Fruit fly (Drosophila melanogaster) whole organism, embryonic: Measurements from ENCODE around the gene sv.
A peak's percentile ranks its signal among the peaks of the same experiment; 100 is the strongest.

Experiments
- Antp ChIP-seq: fragments of 200-800 bp; sonication (Bioruptor generic); optimal IDR thresholded peaks from 3 replicates; lab custom pipeline; 2016; ENCODE audit warnings: missing biosample characterization, missing genetic modification characterization
- Atf6 ChIP-seq: fragments of 200-800 bp; sonication (Bioruptor generic); IDR thresholded peaks from 2 replicates; pipeline ENCODE4 v1.3.6; 2022; ENCODE audit warnings: missing biosample characterization, missing genetic modification characterization
- B-H2 ChIP-seq: fragments of 200-800 bp; sonication (Bioruptor generic); optimal IDR thresholded peaks from 2 replicates; lab custom pipeline; 2018; ENCODE audit warnings: missing biosample characterization, mild to moderate bottlenecking, missing genetic modification characterization
- Bdp1 ChIP-seq: fragments of 200-800 bp; sonication (Bioruptor generic); optimal IDR thresholded peaks from 3 replicates; lab custom pipeline; 2016; ENCODE audit warnings: missing biosample characterization, missing genetic modification characterization
- CG10274 ChIP-seq: fragments of 200-800 bp; sonication (Bioruptor generic); optimal IDR thresholded peaks from 3 replicates; lab custom pipeline; 2017; ENCODE audit warnings: missing biosample characterization, mild to moderate bottlenecking, missing genetic modification characterization
- CG10366 ChIP-seq: fragments of 200-800 bp; sonication (Bioruptor generic); IDR thresholded peaks from 2 replicates; pipeline ENCODE4 v1.3.6; 2022; ENCODE audit warnings: missing biosample characterization, missing genetic modification characterization
- CG12659 ChIP-seq: fragments of 200-800 bp; sonication (Bioruptor generic); optimal IDR thresholded peaks from 3 replicates; lab custom pipeline; 2017; ENCODE audit warnings: mild to moderate bottlenecking, missing biosample characterization, missing genetic modification reagents, missing genetic modification characterization
- CG13775 ChIP-seq: fragments of 200-800 bp; sonication (Bioruptor generic); optimal IDR thresholded peaks from 3 replicates; lab custom pipeline; 2017; ENCODE audit warnings: missing biosample characterization, mild to moderate bottlenecking, missing genetic modification characterization
- CG14860 ChIP-seq: fragments of 200-800 bp; sonication (Bioruptor generic); IDR thresholded peaks from 3 replicates; pipeline ENCODE4 v1.3.6; 2022; ENCODE audit warnings: missing biosample characterization, missing genetic modification characterization; ENCODE audit not compliant: partially characterized antibody
- CG1647 ChIP-seq: fragments of 200-800 bp; sonication (Bioruptor generic); optimal IDR thresholded peaks from 3 replicates; lab custom pipeline; 2016; ENCODE audit warnings: missing biosample characterization, missing genetic modification characterization
- CG16815 ChIP-seq: fragments of 200-800 bp; sonication (Bioruptor generic); optimal IDR thresholded peaks from 3 replicates; lab custom pipeline; 2017; ENCODE audit warnings: missing biosample characterization, mild to moderate bottlenecking, missing genetic modification characterization
- CG17359 ChIP-seq: fragments of 200-800 bp; sonication (Bioruptor generic); optimal IDR thresholded peaks from 3 replicates; lab custom pipeline; 2018; ENCODE audit warnings: missing biosample characterization, mild to moderate bottlenecking, missing genetic modification characterization, moderate library complexity
- CG2199 ChIP-seq: fragments of 200-800 bp; sonication (Bioruptor generic); IDR thresholded peaks from 3 replicates; pipeline ENCODE4 v1.3.6; 2022; ENCODE audit warnings: missing biosample characterization, missing genetic modification characterization
- CG3995 ChIP-seq: fragments of 200-800 bp; sonication (Bioruptor generic); optimal IDR thresholded peaks from 3 replicates; lab custom pipeline; 2016; ENCODE audit warnings: missing biosample characterization, missing genetic modification characterization
- CG4328 ChIP-seq: fragments of 200-800 bp; sonication (Bioruptor generic); optimal IDR thresholded peaks from 3 replicates; lab custom pipeline; 2017; ENCODE audit warnings: missing biosample characterization, missing genetic modification reagents, missing genetic modification characterization
- CG43689 ChIP-seq: fragments of 200-800 bp; sonication (Bioruptor generic); IDR thresholded peaks from 2 replicates; pipeline ENCODE4 v1.3.6; 2022; ENCODE audit warnings: missing biosample characterization, missing genetic modification characterization
- CG5180 ChIP-seq: fragments of 200-800 bp; sonication (Bioruptor generic); optimal IDR thresholded peaks from 3 replicates; lab custom pipeline; 2017; ENCODE audit warnings: missing biosample characterization, missing genetic modification characterization, mild to moderate bottlenecking, moderate library complexity, missing genetic modification reagents
- CG7987 ChIP-seq: fragments of 200-800 bp; sonication (Bioruptor generic); optimal IDR thresholded peaks from 2 replicates; lab custom pipeline; 2018; ENCODE audit warnings: missing biosample characterization, mild to moderate bottlenecking, missing genetic modification characterization, moderate library complexity
- CG8359 ChIP-seq: fragments of 200-800 bp; sonication (Bioruptor generic); optimal IDR thresholded peaks from 2 replicates; lab custom pipeline; 2017; ENCODE audit warnings: missing biosample characterization, mild to moderate bottlenecking, missing genetic modification characterization, borderline replicate concordance
- CG8478 ChIP-seq: fragments of >200 bp; optimal IDR thresholded peaks from 2 replicates; lab custom pipeline; 2018
- Fer1 ChIP-seq: fragments of 200-800 bp; sonication (Bioruptor generic); optimal IDR thresholded peaks from 2 replicates; lab custom pipeline; 2017; ENCODE audit warnings: missing biosample characterization, mild to moderate bottlenecking, missing genetic modification characterization
- Gsc ChIP-seq: fragments of 200-800 bp; sonication (Bioruptor generic); IDR thresholded peaks from 2 replicates; pipeline ENCODE4 v1.3.6; 2022; ENCODE audit warnings: missing biosample characterization, missing genetic modification characterization
- HLH4C ChIP-seq: fragments of 200-800 bp; sonication (Bioruptor generic); IDR thresholded peaks from 3 replicates; pipeline ENCODE4 v1.3.6; 2022; ENCODE audit warnings: missing biosample characterization, missing genetic modification characterization; ENCODE audit not compliant: partially characterized antibody
- Hr39 ChIP-seq: fragments of >200 bp; optimal IDR thresholded peaks from 2 replicates; lab custom pipeline; 2017
- Optix ChIP-seq: fragments of 200-800 bp; sonication (Bioruptor generic); IDR thresholded peaks from 3 replicates; pipeline ENCODE4 v1.3.6; 2022; ENCODE audit warnings: missing biosample characterization, missing genetic modification characterization
- Scr ChIP-seq: fragments of 200-800 bp; sonication (Bioruptor generic); IDR thresholded peaks from 2 replicates; pipeline ENCODE4 v1.3.6; 2022; ENCODE audit warnings: missing biosample characterization, missing genetic modification characterization; ENCODE audit not compliant: partially characterized antibody
- Sox100B ChIP-seq: fragments of 200-800 bp; sonication (Bioruptor generic); optimal IDR thresholded peaks from 3 replicates; lab custom pipeline; 2018; ENCODE audit warnings: missing biosample characterization, mild to moderate bottlenecking, missing genetic modification characterization
- Sox102F ChIP-seq: fragments of 200-800 bp; sonication (Bioruptor generic); optimal IDR thresholded peaks from 2 replicates; lab custom pipeline; 2018; ENCODE audit warnings: missing biosample characterization, mild to moderate bottlenecking, missing genetic modification characterization, moderate library complexity
- Vsx1 ChIP-seq: fragments of 200-800 bp; sonication (Bioruptor generic); optimal IDR thresholded peaks from 2 replicates; lab custom pipeline; 2017; ENCODE audit warnings: missing biosample characterization, mild to moderate bottlenecking, missing genetic modification characterization, missing genetic modification reagents
- az2 ChIP-seq: fragments of 200-800 bp; sonication (Bioruptor generic); optimal IDR thresholded peaks from 3 replicates; lab custom pipeline; 2016; ENCODE audit warnings: missing biosample characterization, missing genetic modification characterization
- bowl ChIP-seq: fragments of 200-800 bp; sonication (Bioruptor generic); IDR thresholded peaks from 2 replicates; pipeline ENCODE4 v1.3.6; 2022; ENCODE audit warnings: missing biosample characterization, missing genetic modification characterization
- btn ChIP-seq: fragments of 200-800 bp; sonication (Bioruptor generic); optimal IDR thresholded peaks from 2 replicates; lab custom pipeline; 2016; ENCODE audit warnings: missing biosample characterization, missing genetic modification characterization
- da ChIP-seq: fragments of 200-800 bp; sonication (Bioruptor generic); optimal IDR thresholded peaks from 2 replicates; lab custom pipeline; 2016; ENCODE audit warnings: missing biosample characterization, missing genetic modification characterization
- dimm ChIP-seq: fragments of 200-800 bp; sonication (Bioruptor generic); IDR thresholded peaks from 2 replicates; pipeline ENCODE4 v1.3.6; 2022; ENCODE audit warnings: missing biosample characterization, missing genetic modification characterization
- en ChIP-seq: fragments of 200-800 bp; sonication (Bioruptor generic); optimal IDR thresholded peaks from 2 replicates; lab custom pipeline; 2016; ENCODE audit warnings: missing biosample characterization, missing genetic modification characterization
- fru ChIP-seq: fragments of >200 bp; optimal IDR thresholded peaks from 2 replicates; lab custom pipeline; 2017
- fu2 ChIP-seq: fragments of 200-800 bp; sonication (Bioruptor generic); optimal IDR thresholded peaks from 2 replicates; lab custom pipeline; 2016; ENCODE audit warnings: missing biosample characterization, missing genetic modification characterization
- grau ChIP-seq: fragments of 200-800 bp; optimal IDR thresholded peaks from 3 replicates; lab custom pipeline; 2019; ENCODE audit warnings: missing biosample characterization, mild to moderate bottlenecking, missing genetic modification characterization, moderate library complexity
- hkb ChIP-seq, 2 experiments: fragments of 200-800 bp in 1 of 2; fragments of >200 bp in 1 of 2; sonication (Bioruptor generic) in 1 of 2; IDR thresholded peaks in 1 of 2; optimal IDR thresholded peaks in 1 of 2; 2 replicates each; pipeline versions ENCODE4 v1.3.6 to Lab custom; 2017 to 2022; ENCODE audit warnings: missing biosample characterization in 1 of 2, missing genetic modification characterization in 1 of 2
- ind ChIP-seq: fragments of 200-800 bp; sonication (Bioruptor generic); optimal IDR thresholded peaks from 3 replicates; lab custom pipeline; 2016; ENCODE audit warnings: missing biosample characterization, missing genetic modification characterization
- jumu ChIP-seq: fragments of 200-800 bp; sonication (Bioruptor generic); optimal IDR thresholded peaks from 3 replicates; lab custom pipeline; 2016; ENCODE audit warnings: missing biosample characterization, missing genetic modification characterization
- nau ChIP-seq: fragments of 200-800 bp; sonication (Bioruptor generic); optimal IDR thresholded peaks from 3 replicates; lab custom pipeline; 2017; ENCODE audit warnings: missing biosample characterization, mild to moderate bottlenecking, missing genetic modification characterization, missing genetic modification reagents
- otp ChIP-seq: fragments of 200-800 bp; sonication (Bioruptor generic); IDR thresholded peaks from 3 replicates; pipeline ENCODE4, ENCODE4 v1.3.6; 2022; ENCODE audit warnings: missing biosample characterization, missing genetic modification characterization
- pho ChIP-seq: fragments of 200-800 bp; sonication (Bioruptor generic); optimal IDR thresholded peaks from 2 replicates; lab custom pipeline; 2016; ENCODE audit warnings: missing biosample characterization, missing genetic modification characterization
- ranshi ChIP-seq: fragments of 200-800 bp; sonication (Bioruptor generic); IDR thresholded peaks from 2 replicates; pipeline ENCODE4 v1.3.6; 2022; ENCODE audit warnings: missing biosample characterization, missing genetic modification characterization
- row ChIP-seq: fragments of 200-800 bp; sonication (Bioruptor generic); IDR thresholded peaks from 3 replicates; pipeline ENCODE4 v1.3.6; 2022; ENCODE audit warnings: missing biosample characterization, missing genetic modification characterization
- sima ChIP-seq: fragments of 200-800 bp; sonication (Bioruptor generic); optimal IDR thresholded peaks from 2 replicates; lab custom pipeline; 2016; ENCODE audit warnings: missing biosample characterization, missing genetic modification characterization
- tap ChIP-seq: fragments of 200-800 bp; optimal IDR thresholded peaks from 3 replicates; lab custom pipeline; 2019; ENCODE audit warnings: missing biosample characterization, mild to moderate bottlenecking, missing genetic modification characterization, moderate library complexity
- tll ChIP-seq, 2 experiments: fragments of 200-800 bp in 1 of 2; fragments of >200 bp in 1 of 2; sonication (Bioruptor generic) in 1 of 2; optimal IDR thresholded peaks; 2 replicates each; lab custom pipeline; 2017 to 2019; ENCODE audit warnings: missing biosample characterization in 2 of 2, missing genetic modification characterization in 2 of 2, mild to moderate bottlenecking in 1 of 2, moderate library complexity in 1 of 2
- usp ChIP-seq: fragments of >200 bp; optimal IDR thresholded peaks from 2 replicates; lab custom pipeline; 2017; ENCODE audit warnings: missing biosample characterization, missing genetic modification characterization
- zfh1 ChIP-seq: fragments of 200-800 bp; sonication (Bioruptor generic); IDR thresholded peaks from 3 replicates; pipeline ENCODE4 v1.3.6; 2022; ENCODE audit warnings: missing biosample characterization, missing genetic modification characterization

sv gene

dm6 chr4:1084326-1085062, 4.1 kb upstream of the sv start, which contains the start of gene Actbeta (continued):
- TF ChIP-seq Gsc (GFP tag; lab: Robert Waterston, UW) (no peak), CG4328 (GFP tag; lab: Kevin White, UChicago) (no peak), Sox100B (GFP tag; lab: Kevin White, UChicago) (no peak), CG1647 (GFP tag; lab: Kevin White, UChicago) (no peak), tap (tag; lab: Kevin White, UChicago) (no peak), fu2 (no peak), da (no peak), btn (GFP tag; lab: Kevin White, UChicago) (no peak), bowl (GFP tag; lab: Robert Waterston, UW) (no peak), Vsx1 (no peak), az2 (GFP tag; lab: Kevin White, UChicago) (no peak), otp (GFP tag; lab: Robert Waterston, UW) (no peak), jumu (GFP tag; lab: Kevin White, UChicago) (no peak), fru (no peak), CG8359 (GFP tag; lab: Kevin White, UChicago) (no peak), Bdp1 (GFP tag; lab: Kevin White, UChicago) (no peak), hkb (optimal IDR thresholded peaks at IDR 0.05; lab: Kevin White, UChicago) (no peak), hkb (GFP tag; IDR thresholded peaks at IDR 0.05; lab: Robert Waterston, UW) (no peak), CG7987 (GFP tag; lab: Kevin White, UChicago) (no peak), CG13775 (GFP tag; lab: Kevin White, UChicago) (no peak), HLH4C (GFP tag; lab: Robert Waterston, UW) (peak; percentile 86), CG14860 (GFP tag; lab: Robert Waterston, UW) (peak; percentile 79), CG12659 (peak; percentile 43), Sox102F (GFP tag; lab: Kevin White, UChicago) (no peak), nau (no peak), CG16815 (GFP tag; lab: Kevin White, UChicago) (no peak), CG10274 (no peak), CG2199 (GFP tag; lab: Robert Waterston, UW) (peak; percentile 63; the same call in 1 of the 3 replicates), Scr (GFP tag; lab: Robert Waterston, UW) (peak; percentile 87), Optix (GFP tag; lab: Robert Waterston, UW) (no peak), Hr39 (lab: Kevin White, UChicago) (no peak), ranshi (GFP tag; lab: Robert Waterston, UW) (no peak), dimm (GFP tag; lab: Robert Waterston, UW) (no peak), B-H2 (GFP tag; lab: Kevin White, UChicago) (no peak), CG5180 (GFP tag; lab: Kevin White, UChicago) (no peak), sima (GFP tag; lab: Kevin White, UChicago) (no peak), tll (GFP tag; optimal IDR thresholded peaks at IDR 0.05; lab: Kevin White, UChicago) (no peak), CG43689 (GFP tag; lab: Robert Waterston, UW) (no peak), Atf6 (GFP tag; lab: Robert Waterston, UW) (no peak), Antp (no peak), grau (tag; lab: Kevin White, UChicago) (no peak), CG8478 (lab: Kevin White, UChicago) (no peak), CG17359 (tag; lab: Kevin White, UChicago) (no peak), zfh1 (GFP tag; lab: Robert Waterston, UW) (no peak), row (no peak), usp (GFP tag; lab: Kevin White, UChicago) (no peak), CG10366 (no peak), pho (GFP tag; lab: Kevin White, UChicago) (no peak), en (GFP tag; lab: Kevin White, UChicago) (no peak), Fer1 (GFP tag; lab: Kevin White, UChicago) (no peak), CG3995 (peak; percentile 59), ind (no peak)
